Worm (Caenorhabditis elegans): ENCODE data around the gene Y6G8.14.
A peak's percentile ranks its signal among the peaks of the same experiment; 100 is the strongest.

Gene Y6G8.14

DNA sequence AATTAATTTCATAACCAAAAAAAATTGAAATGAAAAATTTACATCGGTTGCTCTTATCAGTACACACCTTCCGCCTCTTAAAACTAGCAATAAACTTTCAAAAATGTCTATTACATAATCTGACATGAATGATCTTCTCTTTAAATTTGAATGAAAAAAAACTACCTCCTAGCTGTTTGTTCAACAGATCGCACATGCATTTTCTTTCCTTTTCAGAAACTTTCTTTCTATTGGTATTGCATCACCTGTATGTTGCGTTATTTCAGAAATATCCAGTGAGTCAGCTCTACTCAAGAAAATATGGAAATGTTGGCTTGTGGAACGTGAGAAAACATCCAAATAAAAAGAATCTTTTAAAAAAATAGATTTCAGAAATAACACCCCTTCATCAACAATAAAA, 9.1 kb upstream of the Y6G8.14 start, which contains the start of gene F57G4.1:
TSS of gene F57G4.1 (plus strand) at position 301 of the 400 bp plus-strand sequence.
- TF ChIP-seq aptf-2 (GFP tag; conservative IDR thresholded peaks at IDR 0.05) (no peak), sptf-2 (GFP tag; optimal IDR thresholded peaks at IDR 0.05) (no peak), ztf-26 (tag; optimal IDR thresholded peaks at IDR 0.05) (no peak), mes-4 (tag; optimal IDR thresholded peaks at IDR 0.05) (no peak), F33H1.4 (GFP tag; IDR thresholded peaks at IDR 0.05) (no peak), zim-3 (tag; optimal IDR thresholded peaks at IDR 0.05) (no peak), tbx-9 (tag; optimal IDR thresholded peaks at IDR 0.05; ENCODE audit: borderline replicate concordance) (no peak), C06A6.2 (GFP tag; conservative IDR thresholded peaks at IDR 0.05) (no peak), unc-62 (GFP tag; optimal IDR thresholded peaks at IDR 0.05) (no peak), zfh-2 (GFP tag; conservative IDR thresholded peaks at IDR 0.05) (no peak), madf-10 (tag; optimal IDR thresholded peaks at IDR 0.05) (no peak), rpc-1 (optimal IDR thresholded peaks at IDR 0.05) (no peak), rpc-1 (tag; optimal IDR thresholded peaks at IDR 0.05) (no peak), egrh-3 (GFP tag; IDR thresholded peaks at IDR 0.05) (no peak), hmg-1.2 (GFP tag; IDR thresholded peaks at IDR 0.05) (no peak), ztf-28 (GFP tag; IDR thresholded peaks at IDR 0.05) (no peak), Y67H2A.10 (GFP tag; conservative IDR thresholded peaks at IDR 0.05) (no peak)

DNA sequence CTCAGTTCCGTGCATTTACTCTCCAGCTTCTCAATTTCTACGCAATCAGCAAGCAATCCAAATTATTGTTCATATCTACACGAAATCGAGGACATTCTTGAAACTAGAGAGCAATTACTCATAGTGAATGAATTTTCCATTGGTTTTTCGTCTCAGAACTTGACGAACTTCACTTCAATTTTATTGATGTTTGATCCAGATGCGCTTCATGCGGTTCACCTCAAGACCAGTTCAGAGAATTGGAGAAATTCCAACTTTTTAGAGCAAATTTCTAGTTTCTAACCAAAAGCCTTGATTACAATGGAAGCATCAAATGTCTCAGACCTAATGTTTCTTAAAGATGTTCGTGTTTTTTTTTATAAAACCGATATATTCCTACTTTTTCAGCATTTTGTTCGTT, 6.1 kb upstream of the Y6G8.14 start, which contains the start of gene Y6G8.8:
TSS of gene Y6G8.8 (plus strand) at position 301 of the 400 bp plus-strand sequence.
- TF ChIP-seq xnd-1 (tag; optimal IDR thresholded peaks at IDR 0.05): no peak
- TF ChIP-seq repo-1 (tag; optimal IDR thresholded peaks at IDR 0.05): no peak
- no peak for TF ChIP-seq Y53G8AR.9 (GFP tag; conservative IDR thresholded peaks at IDR 0.05)
- no peak for TF ChIP-seq hmg-1.2 (GFP tag; IDR thresholded peaks at IDR 0.05)
- no peak for TF ChIP-seq tbp1 (GFP tag; optimal IDR thresholded peaks at IDR 0.05)
- TF ChIP-seq ztf-26 (tag; optimal IDR thresholded peaks at IDR 0.05): no peak
- TF ChIP-seq F52B5.7 (tag; optimal IDR thresholded peaks at IDR 0.05): no peak
- no peak for TF ChIP-seq attf-5 (GFP tag; optimal IDR thresholded peaks at IDR 0.05)
- TF ChIP-seq ztf-18 (tag; optimal IDR thresholded peaks at IDR 0.05): no peak

DNA sequence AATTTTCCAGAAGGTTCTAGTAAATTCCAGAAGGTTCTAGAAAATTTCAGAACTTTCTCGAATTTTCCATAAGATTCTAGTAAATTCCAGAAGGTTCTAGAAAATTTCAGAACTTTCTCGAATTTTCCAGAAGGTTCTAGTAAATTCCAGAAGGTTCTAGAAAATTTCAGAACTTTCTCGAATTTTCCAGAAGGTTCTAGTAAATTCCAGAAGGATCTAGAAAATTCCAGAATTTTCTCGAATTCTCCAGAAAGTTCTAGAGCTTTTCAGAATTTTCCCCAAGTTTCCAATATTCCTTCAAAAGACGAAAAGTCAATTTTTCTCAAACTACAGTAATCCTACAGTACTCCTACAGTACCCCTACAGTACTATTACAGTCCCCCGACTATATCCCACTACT, 4.7 kb upstream of the Y6G8.14 start:
- TF ChIP-seq hsf-1 (GFP tag; IDR thresholded peaks at IDR 0.05): peak; percentile 92

DNA sequence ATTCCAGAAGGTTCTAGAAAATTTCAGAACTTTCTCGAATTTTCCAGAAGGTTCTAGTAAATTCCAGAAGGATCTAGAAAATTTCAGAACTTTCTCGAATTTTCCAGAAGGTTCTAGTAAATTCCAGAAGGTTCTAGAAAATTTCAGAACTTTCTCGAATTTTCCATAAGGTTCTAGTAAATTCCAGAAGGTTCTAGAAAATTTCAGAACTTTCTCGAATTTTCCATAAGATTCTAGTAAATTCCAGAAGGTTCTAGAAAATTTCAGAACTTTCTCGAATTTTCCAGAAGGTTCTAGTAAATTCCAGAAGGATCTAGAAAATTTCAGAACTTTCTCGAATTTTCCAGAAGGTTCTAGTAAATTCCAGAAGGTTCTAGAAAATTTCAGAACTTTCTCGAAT, 4.0 kb upstream of the Y6G8.14 start:
- peak; percentile 90 for TF ChIP-seq hsf-1 (GFP tag; IDR thresholded peaks at IDR 0.05)

- TF ChIP-seq madf-8 (GFP tag; conservative IDR thresholded peaks at IDR 0.05): no peak
- peak; percentile 49 for TF ChIP-seq nhr-80 (tag; optimal IDR thresholded peaks at IDR 0.05)
Measured at ce11 chrV:17616807-17617206, 2.7 kb upstream of the Y6G8.14 start, which contains the start of gene Y6G8.6. Gene Y6G8.6, minus strand, starts transcription at chrV:17616904.

- TF ChIP-seq madf-6 (GFP tag; IDR thresholded peaks at IDR 0.05) (no peak), K12H6.12 (tag; optimal IDR thresholded peaks at IDR 0.05) (no peak), fkh-3 (tag; optimal IDR thresholded peaks at IDR 0.05) (no peak), efl-1 (GFP tag; optimal IDR thresholded peaks at IDR 0.05) (no peak), snpc-1.1 (tag; optimal IDR thresholded peaks at IDR 0.05; ENCODE audit: insufficient read depth) (no peak), ceh-91 (GFP tag; IDR thresholded peaks at IDR 0.05) (no peak), Y95B8A.8 (GFP tag; IDR thresholded peaks at IDR 0.05) (no peak), nhr-27 (tag; optimal IDR thresholded peaks at IDR 0.05) (no peak), egl-44 (GFP tag; IDR thresholded peaks at IDR 0.05) (no peak), sea-2 (GFP tag; IDR thresholded peaks at IDR 0.05) (no peak)
Measured at ce11 chrV:17615609-17616008, 1.5 kb upstream of the Y6G8.14 start, which contains the start of gene Y6G8.5. Gene Y6G8.5, minus strand, starts transcription at chrV:17615709.
